Fruit fly (Drosophila melanogaster): ENCODE measurements around the gene mats.

mats gene

DNA sequence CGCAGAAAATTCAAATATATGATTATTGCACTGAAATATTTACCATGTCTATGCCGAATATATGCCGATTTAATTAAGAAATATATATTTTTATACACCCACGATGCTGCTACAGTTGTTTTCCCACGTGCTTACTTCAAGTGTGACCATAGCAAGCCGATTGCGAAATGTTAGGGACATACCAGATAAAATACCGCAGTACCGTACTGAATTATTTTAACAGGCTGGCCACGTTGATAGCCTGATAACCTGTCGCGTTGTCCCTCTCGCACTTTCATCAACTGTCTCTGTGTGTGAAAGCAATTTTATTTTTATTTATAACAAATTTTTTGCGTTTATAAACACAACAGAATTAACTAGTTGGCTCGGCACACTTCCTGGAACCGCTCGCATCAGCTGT lies at the start of gene mats, which contains the start of gene Nop56:
Gene mats (plus strand): TSS at position 251 of the 400 bp plus-strand sequence.
Gene Nop56 (minus strand): TSS at position 158 of the 400 bp plus-strand sequence.
- peak; percentile 9 for TF ChIP-seq noc (tag; optimal IDR thresholded peaks at IDR 0.05)

DNA sequence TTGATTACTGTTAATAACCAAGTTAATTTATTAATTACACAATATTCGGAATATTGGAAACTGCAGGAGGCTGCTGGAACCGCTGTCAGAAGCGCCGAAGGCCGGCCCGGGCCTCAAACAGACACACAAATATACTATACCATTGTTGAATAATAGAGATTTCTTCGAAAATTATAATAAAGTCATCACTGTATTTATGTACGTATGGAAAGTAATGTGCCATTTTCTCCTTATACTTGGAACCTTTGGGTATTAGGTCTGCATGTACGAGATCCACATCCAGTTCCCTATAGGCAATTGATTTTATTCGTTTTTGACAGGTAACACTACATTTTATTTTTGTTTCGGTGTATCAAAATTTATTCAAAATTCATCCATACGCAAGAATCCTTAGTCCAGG lies 48.4 kb upstream of the mats start, which contains the start of gene CG7069:
Gene CG7069 (plus strand): TSS at position 301 of the 400 bp plus-strand sequence.
- TF ChIP-seq noc (tag; optimal IDR thresholded peaks at IDR 0.05), result no peak

DNA sequence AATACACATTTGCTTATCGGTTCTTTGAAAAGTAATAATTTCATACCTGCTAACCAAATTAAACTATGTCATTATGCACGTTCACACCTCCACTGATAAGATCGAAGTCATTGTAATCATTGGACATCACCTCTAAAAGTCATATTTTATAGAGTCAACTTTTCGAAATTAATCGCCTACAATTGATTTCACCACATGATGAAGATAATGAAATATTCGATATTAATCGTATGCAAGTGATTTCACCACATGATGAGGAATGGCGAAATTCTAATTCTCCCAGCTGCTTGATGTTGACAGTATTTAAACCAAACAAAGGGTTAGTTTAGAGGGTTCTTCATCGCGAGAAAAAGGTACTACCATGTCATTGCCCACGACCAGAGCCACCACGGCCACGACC lies 45.3 kb upstream of the mats start, which contains the start of gene CG18596:
Gene CG18596 (plus strand): TSS at position 250 of the 400 bp plus-strand sequence.
- no peak for TF ChIP-seq noc (tag; optimal IDR thresholded peaks at IDR 0.05)

DNA sequence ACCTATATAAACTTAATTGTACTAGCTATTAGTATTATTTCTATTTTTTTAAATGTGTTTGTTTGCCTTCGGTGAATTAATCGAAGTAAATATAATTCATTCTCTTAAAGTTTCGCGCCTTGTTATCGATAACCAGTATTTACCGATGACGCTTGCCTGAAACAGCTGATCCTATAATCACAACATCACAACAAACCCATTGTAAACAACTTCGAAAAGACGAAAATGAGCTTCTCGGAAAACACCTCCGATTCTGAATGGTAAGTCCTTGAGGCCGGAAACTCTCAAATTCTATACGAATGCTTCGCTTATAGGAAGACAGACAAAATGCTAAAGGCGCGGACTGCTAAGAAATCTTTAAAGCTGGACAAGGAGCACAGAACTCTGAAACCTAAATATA lies 41.0 kb upstream of the mats start, which contains the start of gene CG34149:
Gene CG34149 (plus strand): TSS at position 187 of the 400 bp plus-strand sequence.
- TF ChIP-seq noc (tag; optimal IDR thresholded peaks at IDR 0.05), result no peak

- no peak for TF ChIP-seq noc (tag; optimal IDR thresholded peaks at IDR 0.05)
These were observed 39.9 kb upstream of the mats start, which contains the start of gene CG43342 for dm6 chr3R:22381077-22381476. CG43342 (plus strand) TSS chr3R:22381340.

- no peak for TF ChIP-seq noc (tag; optimal IDR thresholded peaks at IDR 0.05)
These were observed 39.2 kb upstream of the mats start, which contains the start of gene Gpdh3 for dm6 chr3R:22381735-22382134. Gpdh3 (plus strand) TSS chr3R:22382035.

DNA sequence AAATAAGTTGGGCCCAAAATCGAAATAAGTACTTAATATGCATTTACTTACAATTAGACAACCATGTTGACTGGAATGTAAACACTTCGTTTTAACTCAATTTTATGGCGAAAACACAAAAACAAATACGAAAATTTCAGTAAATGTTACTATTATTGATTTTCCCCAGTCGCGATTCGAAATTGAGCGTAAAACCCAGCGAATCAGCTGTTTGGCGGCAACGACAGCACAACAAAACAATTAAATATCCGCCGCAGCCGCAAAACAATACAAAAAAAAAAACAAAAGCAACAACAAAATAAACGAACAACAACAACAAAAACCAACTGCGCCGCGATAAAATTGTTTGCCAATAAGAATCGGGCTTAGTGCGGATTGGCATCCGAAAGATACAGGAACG lies 31.3 kb upstream of the mats start, which contains the start of the genes CAH8 and CG7059:
Gene CAH8 (minus strand): TSS at position 101 of the 400 bp plus-strand sequence.
Gene CG7059 (plus strand): TSS at position 167 of the 400 bp plus-strand sequence.
- no peak for TF ChIP-seq noc (tag; optimal IDR thresholded peaks at IDR 0.05)

DNA sequence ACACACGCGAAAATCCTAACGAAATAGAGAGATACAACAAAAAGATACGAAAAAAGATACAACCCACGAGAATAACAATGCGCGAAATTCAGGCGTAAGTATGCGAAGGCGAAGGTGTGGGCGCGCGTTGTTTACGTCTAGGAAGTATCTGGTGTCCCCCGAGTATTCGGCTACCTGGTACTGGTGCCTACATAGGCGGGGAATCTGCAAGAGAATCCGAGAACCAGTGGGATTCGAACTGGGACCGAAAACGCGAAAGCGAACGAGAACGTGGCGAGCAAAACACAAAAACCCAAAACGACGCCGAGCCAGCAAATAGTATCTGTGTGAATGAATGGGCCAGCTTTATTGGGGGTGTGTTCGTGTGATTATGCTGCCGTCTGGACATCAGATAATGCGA lies 30.9 kb upstream of the mats start:
- no peak for TF ChIP-seq noc (tag; optimal IDR thresholded peaks at IDR 0.05)

DNA sequence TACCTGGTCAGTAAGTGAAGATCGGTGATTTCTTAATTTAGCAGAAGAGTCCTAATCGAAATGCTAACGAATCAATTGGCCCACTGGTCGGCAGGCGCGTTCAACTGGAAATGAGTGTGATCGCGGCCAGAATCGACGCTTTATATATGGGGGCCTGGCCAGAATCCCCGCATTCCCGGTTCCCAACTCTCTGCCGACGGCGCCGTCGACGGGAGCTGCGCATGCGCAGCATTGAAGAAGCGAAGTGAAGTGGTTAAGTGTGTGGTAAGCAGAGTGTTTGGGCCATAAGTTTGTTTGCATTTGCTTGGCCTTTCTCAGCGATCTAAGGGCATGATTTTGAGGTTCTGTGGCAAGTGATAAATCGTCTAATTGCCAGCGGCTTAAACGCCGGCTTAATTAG lies 27.0 kb upstream of the mats start, which contains the start of gene CG13857:
Gene CG13857 (minus strand): TSS at position 101 of the 400 bp plus-strand sequence.
- no peak for TF ChIP-seq noc (tag; optimal IDR thresholded peaks at IDR 0.05)

DNA sequence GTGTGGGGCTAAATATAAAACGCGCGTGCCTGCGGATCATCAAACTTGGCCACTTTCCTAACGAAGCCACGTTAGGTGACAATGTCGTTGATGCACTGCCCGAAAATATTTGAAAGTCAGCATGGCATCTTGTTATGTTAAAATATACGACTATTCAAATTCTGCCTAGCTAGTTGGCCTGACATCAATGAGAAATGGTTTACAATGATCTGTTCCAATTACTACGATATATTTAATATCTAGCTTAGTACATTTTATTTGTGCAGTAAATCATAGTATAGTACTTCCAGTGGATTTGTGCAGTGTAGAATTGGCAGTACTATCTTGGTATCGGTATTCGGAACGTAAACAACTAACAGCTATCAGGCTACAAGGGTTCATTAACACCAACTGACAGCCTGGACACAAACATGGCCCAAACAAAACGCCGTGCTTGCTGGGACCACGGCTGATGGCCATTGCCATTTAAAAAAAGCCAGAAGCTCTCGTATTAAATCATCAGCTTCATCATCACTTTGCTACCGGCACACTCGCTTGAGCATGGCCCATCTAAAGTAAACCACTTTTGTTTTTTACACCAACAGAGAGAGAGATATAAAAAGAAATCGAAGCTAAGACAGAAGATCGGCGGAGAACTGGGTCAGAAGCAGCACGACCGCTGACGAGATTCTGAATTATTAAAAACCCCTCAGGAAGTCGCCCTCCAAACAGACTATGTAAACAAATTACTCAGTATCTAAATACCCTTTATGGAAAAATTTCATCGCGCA lies 25.4 kb upstream of the mats start:
- TF ChIP-seq noc (tag; optimal IDR thresholded peaks at IDR 0.05), result no peak

- TF ChIP-seq noc (tag; optimal IDR thresholded peaks at IDR 0.05), result peak; percentile 3
These were observed 24.7 kb upstream of the mats start for dm6 chr3R:22396238-22396772.

dm6 chr3R:22397068-22397700 lies 23.8 kb upstream of the mats start:
- no peak for TF ChIP-seq noc (tag; optimal IDR thresholded peaks at IDR 0.05)

dm6 chr3R:22400246-22400645 lies 20.7 kb upstream of the mats start:
- no peak for TF ChIP-seq noc (tag; optimal IDR thresholded peaks at IDR 0.05)

DNA sequence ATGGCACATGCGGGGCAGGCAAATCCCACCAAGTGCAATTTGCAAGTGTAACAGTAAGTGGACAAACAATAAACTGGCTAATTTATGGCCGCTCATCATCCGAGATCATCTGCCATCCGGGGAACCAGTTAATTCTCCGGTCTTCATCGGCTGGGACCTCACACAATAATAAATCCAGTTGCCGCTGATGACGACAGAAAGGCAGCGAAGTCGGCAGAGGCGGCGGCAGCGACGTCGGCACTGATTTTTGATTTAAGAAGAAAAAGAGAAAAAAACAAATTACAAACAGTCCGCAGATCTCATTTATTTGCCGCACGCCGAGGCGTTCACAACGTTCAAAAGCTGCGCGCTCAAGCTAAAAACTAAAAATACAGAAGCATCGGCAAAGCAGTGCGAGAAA lies 18.6 kb upstream of the mats start, which contains the start of gene CG13856:
Gene CG13856 (plus strand): TSS at position 301 of the 400 bp plus-strand sequence.
- TF ChIP-seq noc (tag; optimal IDR thresholded peaks at IDR 0.05), result no peak

DNA sequence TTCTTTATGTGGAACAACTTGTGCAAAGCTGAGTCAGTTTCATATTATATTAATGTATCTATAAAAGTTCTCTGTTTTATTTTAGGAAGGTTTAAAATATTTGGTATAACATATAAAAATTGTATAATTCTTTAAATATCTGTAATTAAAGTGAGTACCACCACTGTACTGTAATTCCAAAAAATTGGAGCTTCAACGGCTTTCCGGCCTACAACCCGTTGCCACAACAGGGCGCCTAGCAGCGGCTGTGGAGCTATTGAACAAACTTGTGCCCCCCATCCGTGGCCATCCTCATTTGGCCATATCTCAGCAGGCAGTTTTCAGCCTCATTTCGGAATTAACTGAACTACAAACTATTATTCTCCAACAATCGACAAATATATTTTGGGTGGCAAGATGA lies 15.3 kb upstream of the mats start, which contains the start of gene CG13855:
Gene CG13855 (plus strand): TSS at position 301 of the 400 bp plus-strand sequence.
- TF ChIP-seq noc (tag; optimal IDR thresholded peaks at IDR 0.05), result no peak

Measured in whole organism, larva.